Worm (Caenorhabditis elegans): Measurements from ENCODE around the gene F09E5.11.

DNA sequence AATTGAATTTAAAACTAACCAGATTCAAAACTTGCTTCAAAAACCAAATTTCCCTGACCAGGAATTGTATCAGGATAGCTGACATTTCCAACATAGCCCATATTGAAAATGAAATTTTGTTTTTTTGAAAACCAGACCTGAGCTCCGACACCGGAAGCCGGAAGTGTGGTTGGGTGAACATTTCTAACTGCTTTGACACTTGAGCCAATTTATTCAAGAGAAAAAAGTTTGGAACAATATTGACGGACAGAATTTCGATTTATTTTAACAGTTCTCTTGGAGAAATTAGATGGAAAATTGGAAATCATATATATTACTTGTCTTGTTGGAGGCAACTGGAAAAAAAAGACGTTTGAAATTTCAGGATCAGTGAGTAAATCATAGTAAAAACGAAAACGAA, 29.2 kb upstream of the F09E5.11 start, which contains the start of gene ccpp-6:
- TF ChIP-seq ham-2 (GFP tag; optimal IDR thresholded peaks at IDR 0.05) (no peak), ztf-11 (tag; optimal IDR thresholded peaks at IDR 0.05) (no peak), nhr-12 (tag; optimal IDR thresholded peaks at IDR 0.05) (no peak), lsy-2 (tag; optimal IDR thresholded peaks at IDR 0.05) (no peak), elt-1 (tag; optimal IDR thresholded peaks at IDR 0.05; ENCODE audit: borderline replicate concordance, insufficient read depth) (no peak), pha-4 (tag; optimal IDR thresholded peaks at IDR 0.05) (no peak), cnd-1 (tag; optimal IDR thresholded peaks at IDR 0.05) (no peak), ceh-83 (GFP tag; optimal IDR thresholded peaks at IDR 0.05) (no peak), unc-62 (GFP tag; optimal IDR thresholded peaks at IDR 0.05) (no peak), nhr-28 (tag; optimal IDR thresholded peaks at IDR 0.05) (no peak), zip-8 (tag; optimal IDR thresholded peaks at IDR 0.05) (no peak), mab-5 (tag; optimal IDR thresholded peaks at IDR 0.05) (no peak), snpc-4 (tag; optimal IDR thresholded peaks at IDR 0.05) (no peak), sptf-1 (tag; optimal IDR thresholded peaks at IDR 0.05) (no peak)

Measured in whole organism, mixed stage, embryonic.